Worm (Caenorhabditis elegans) whole organism, late embryonic: ENCODE measurements around the gene cyp-35A3.

Source experiments
- C08G9.2 ChIP-seq: sonication (generic microtip); optimal IDR thresholded peaks from 2 replicates; lab custom pipeline; 2016; ENCODE audit warnings: mild to moderate bottlenecking, missing genetic modification characterization, moderate library complexity, missing compliant biosample characterization
- F13H6.1 ChIP-seq: sonication (generic microtip); optimal IDR thresholded peaks from 2 replicates; lab custom pipeline; 2016; ENCODE audit warnings: missing genetic modification characterization, missing compliant biosample characterization
- Y22D7AL.16 ChIP-seq: sonication (generic microtip); optimal IDR thresholded peaks from 2 replicates; lab custom pipeline; 2016; ENCODE audit warnings: missing genetic modification characterization, missing compliant biosample characterization
- ahr-1 ChIP-seq: sonication (generic microtip); optimal IDR thresholded peaks from 2 replicates; lab custom pipeline; 2016; ENCODE audit warnings: missing genetic modification characterization, missing compliant biosample characterization
- ama-1 ChIP-seq: fragments of 150-350 bp; optimal IDR thresholded peaks from 2 replicates; lab custom pipeline; 2014
- ceh-14 ChIP-seq: sonication (generic microtip); optimal IDR thresholded peaks from 2 replicates; lab custom pipeline; 2016; ENCODE audit warnings: missing genotype, missing genetic modification characterization, missing compliant biosample characterization
- ceh-19 ChIP-seq: fragments of 200-800 bp; sonication (Bioruptor generic); optimal IDR thresholded peaks from 2 replicates; lab custom pipeline; 2018; ENCODE audit warnings: mild to moderate bottlenecking, missing genetic modification characterization, missing compliant biosample characterization
- ceh-22 ChIP-seq: sonication (generic microtip); optimal IDR thresholded peaks from 2 replicates; lab custom pipeline; 2017; ENCODE audit warnings: missing biosample characterization, missing genetic modification characterization
- ceh-31 ChIP-seq: sonication (generic microtip); optimal IDR thresholded peaks from 2 replicates; lab custom pipeline; 2016; ENCODE audit warnings: missing genetic modification characterization, missing compliant biosample characterization
- ceh-34 ChIP-seq: sonication (generic microtip); optimal IDR thresholded peaks from 2 replicates; lab custom pipeline; 2016; ENCODE audit warnings: mild to moderate bottlenecking, missing genetic modification characterization, missing compliant biosample characterization
- ceh-45 ChIP-seq: fragments of 200-800 bp; sonication (Bioruptor generic); IDR thresholded peaks from 2 replicates; pipeline ENCODE4 v1.3.6; 2022; ENCODE audit warnings: missing genetic modification reagents, missing genetic modification characterization, missing compliant biosample characterization
- ceh-48 ChIP-seq: sonication (generic microtip); optimal IDR thresholded peaks from 2 replicates; lab custom pipeline; 2016; ENCODE audit warnings: missing genetic modification characterization, inconsistent platforms, missing compliant biosample characterization
- ceh-6 ChIP-seq: fragments of 200-800 bp; sonication (Bioruptor generic); optimal IDR thresholded peaks from 2 replicates; lab custom pipeline; 2018; ENCODE audit warnings: mild to moderate bottlenecking, missing genetic modification characterization, missing compliant biosample characterization
- dve-1 ChIP-seq: sonication (generic microtip); optimal IDR thresholded peaks from 2 replicates; lab custom pipeline; 2017; ENCODE audit warnings: antibody characterized with exemption, mild to moderate bottlenecking, missing genetic modification characterization, missing compliant biosample characterization
- elt-2 ChIP-seq: sonication (generic microtip); optimal IDR thresholded peaks from 2 replicates; lab custom pipeline; 2016; ENCODE audit warnings: missing genetic modification reagents, missing genetic modification characterization, missing compliant biosample characterization
- elt-4 ChIP-seq: sonication (generic microtip); optimal IDR thresholded peaks from 2 replicates; lab custom pipeline; 2016; ENCODE audit warnings: missing genetic modification characterization, missing compliant biosample characterization
- ets-4 ChIP-seq: sonication (generic microtip); optimal IDR thresholded peaks from 2 replicates; lab custom pipeline; 2016; ENCODE audit warnings: missing genetic modification characterization, missing compliant biosample characterization
- eyg-1 ChIP-seq: sonication (generic microtip); optimal IDR thresholded peaks from 2 replicates; lab custom pipeline; 2016; ENCODE audit warnings: missing genotype, missing genetic modification characterization, missing compliant biosample characterization
- fkh-10 ChIP-seq: fragments of 150-350 bp; optimal IDR thresholded peaks from 2 replicates; lab custom pipeline; 2014; ENCODE audit warnings: missing biosample characterization, missing genetic modification reagents, missing genetic modification characterization
- fkh-6 ChIP-seq: sonication (generic microtip); optimal IDR thresholded peaks from 2 replicates; lab custom pipeline; 2016; ENCODE audit warnings: missing genetic modification characterization, missing compliant biosample characterization
- gmeb-2 ChIP-seq: sonication (generic microtip); optimal IDR thresholded peaks from 2 replicates; lab custom pipeline; 2016; ENCODE audit warnings: missing genetic modification characterization, inconsistent platforms, missing compliant biosample characterization
- hlh-30 ChIP-seq: sonication (generic microtip); optimal IDR thresholded peaks from 2 replicates; lab custom pipeline; 2017; ENCODE audit warnings: antibody characterized with exemption, missing genetic modification characterization, missing compliant biosample characterization; ENCODE audit not compliant: insufficient read depth
- hlh-6 ChIP-seq: sonication (generic microtip); optimal IDR thresholded peaks from 2 replicates; lab custom pipeline; 2016; ENCODE audit warnings: missing genotype, missing genetic modification characterization, missing compliant biosample characterization
- hlh-8 ChIP-seq: sonication (generic microtip); optimal IDR thresholded peaks from 2 replicates; lab custom pipeline; 2016; ENCODE audit warnings: missing genotype, missing genetic modification characterization, missing compliant biosample characterization
- lin-11 ChIP-seq: fragments of 200-800 bp; sonication (Bioruptor generic); optimal IDR thresholded peaks from 2 replicates; lab custom pipeline; 2018; ENCODE audit warnings: mild to moderate bottlenecking, missing genetic modification characterization, missing compliant biosample characterization
- nfya-1 ChIP-seq: sonication (generic microtip); optimal IDR thresholded peaks from 2 replicates; lab custom pipeline; 2017; ENCODE audit warnings: missing genetic modification characterization, mild to moderate bottlenecking, missing compliant biosample characterization, antibody characterized with exemption, moderate library complexity
- nhr-11 ChIP-seq: fragments of 150-350 bp; optimal IDR thresholded peaks from 2 replicates; lab custom pipeline; 2014; ENCODE audit warnings: missing biosample characterization, missing genetic modification characterization
- nhr-232 ChIP-seq: sonication (generic microtip); optimal IDR thresholded peaks from 2 replicates; lab custom pipeline; 2016; ENCODE audit warnings: missing genetic modification characterization, missing compliant biosample characterization
- npax-4 ChIP-seq: sonication (generic microtip); optimal IDR thresholded peaks from 2 replicates; lab custom pipeline; 2016; ENCODE audit warnings: missing genetic modification characterization, missing compliant biosample characterization
- pag-3 ChIP-seq: sonication (generic microtip); optimal IDR thresholded peaks from 2 replicates; lab custom pipeline; 2016; ENCODE audit warnings: missing compliant biosample characterization, missing genetic modification characterization, borderline replicate concordance
- pax-1 ChIP-seq: fragments of 150-350 bp; optimal IDR thresholded peaks from 2 replicates; lab custom pipeline; 2014; ENCODE audit warnings: missing biosample characterization, missing genetic modification characterization
- pha-2 ChIP-seq: sonication (generic microtip); optimal IDR thresholded peaks from 2 replicates; lab custom pipeline; 2017; ENCODE audit warnings: mild to moderate bottlenecking, missing genetic modification characterization, missing compliant biosample characterization
- pqm-1 ChIP-seq: sonication (generic microtip); optimal IDR thresholded peaks from 2 replicates; lab custom pipeline; 2016; ENCODE audit warnings: missing genetic modification characterization, missing compliant biosample characterization
- pros-1 ChIP-seq: fragments of 150-350 bp; optimal IDR thresholded peaks from 2 replicates; lab custom pipeline; 2014; ENCODE audit warnings: missing biosample characterization, missing genetic modification reagents, missing genetic modification characterization
- ref-2 ChIP-seq: sonication (generic microtip); optimal IDR thresholded peaks from 2 replicates; lab custom pipeline; 2016; ENCODE audit warnings: missing genetic modification characterization, missing compliant biosample characterization
- rnt-1 ChIP-seq: sonication (generic microtip); optimal IDR thresholded peaks from 2 replicates; lab custom pipeline; 2016; ENCODE audit warnings: missing genetic modification characterization, missing compliant biosample characterization
- sdc-2 ChIP-seq: sonication (generic microtip); optimal IDR thresholded peaks from 2 replicates; lab custom pipeline; 2016; ENCODE audit warnings: missing genotype, missing genetic modification characterization, missing compliant biosample characterization
- sox-2 ChIP-seq: fragments of 200-800 bp; sonication (Bioruptor generic); IDR thresholded peaks from 2 replicates; pipeline ENCODE4 v1.3.6; 2022; ENCODE audit warnings: missing genetic modification reagents, missing genetic modification characterization, missing compliant biosample characterization
- tbx-2 ChIP-seq: sonication (generic microtip); optimal IDR thresholded peaks from 2 replicates; lab custom pipeline; 2016; ENCODE audit warnings: missing genetic modification characterization, missing compliant biosample characterization
- tbx-7 ChIP-seq: sonication (generic microtip); optimal IDR thresholded peaks from 2 replicates; lab custom pipeline; 2016; ENCODE audit warnings: missing genotype, missing genetic modification characterization, missing compliant biosample characterization
- unc-3 ChIP-seq, 2 experiments: fragments of 200-800 bp in 1 of 2; sonication (Bioruptor generic) in 1 of 2; sonication (generic microtip) in 1 of 2; conservative IDR thresholded peaks in 1 of 2; optimal IDR thresholded peaks in 1 of 2; 2 replicates each; pipeline versions ENCODE4 v1.3.6 to Lab custom; 2016 to 2022; ENCODE audit warnings: missing compliant biosample characterization in 2 of 2, missing genetic modification characterization in 2 of 2, missing genetic modification reagents in 1 of 2
- unc-86 ChIP-seq: sonication (generic microtip); optimal IDR thresholded peaks from 2 replicates; lab custom pipeline; 2016; ENCODE audit warnings: missing genetic modification characterization, missing compliant biosample characterization
- zip-5 ChIP-seq: sonication (generic microtip); optimal IDR thresholded peaks from 2 replicates; lab custom pipeline; 2016; ENCODE audit warnings: missing genetic modification characterization, missing compliant biosample characterization

cyp-35A3 gene

DNA sequence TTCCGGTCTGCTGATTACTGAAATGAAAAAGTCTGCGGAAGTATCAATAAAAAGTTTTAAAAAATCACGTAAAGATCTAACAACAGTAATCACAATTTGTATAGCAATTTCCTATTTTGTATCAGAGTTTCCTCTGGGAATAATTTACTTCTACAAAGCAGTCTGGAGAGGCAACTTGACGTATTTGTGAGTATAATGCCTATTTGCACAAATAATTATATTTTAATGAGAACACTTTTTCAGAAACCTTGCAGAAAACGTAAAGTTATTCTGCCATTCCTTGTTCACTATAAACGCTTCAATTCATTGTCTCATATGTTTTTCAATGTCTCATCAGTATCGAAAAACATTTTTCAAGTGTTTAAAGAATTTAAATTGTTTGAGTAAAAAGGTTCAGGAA is 3.8 kb upstream of the cyp-35A3 start:
- TF ChIP-seq elt-2 (tag; lab: Kevin White, UChicago) (no peak), dve-1 (no peak), nhr-232 (no peak), pag-3 (tag; lab: Kevin White, UChicago) (no peak), F13H6.1 (tag; lab: Kevin White, UChicago) (no peak), hlh-30 (tag; lab: Kevin White, UChicago) (no peak), nhr-11 (tag; lab: Kevin White, UChicago) (no peak), ceh-34 (tag; lab: Kevin White, UChicago) (no peak), ref-2 (no peak), tbx-2 (tag; lab: Kevin White, UChicago) (no peak), ceh-14 (tag; lab: Kevin White, UChicago) (no peak), pha-2 (no peak), Y22D7AL.16 (no peak), nfya-1 (tag; lab: Kevin White, UChicago) (no peak), ets-4 (tag; lab: Kevin White, UChicago) (no peak), pros-1 (tag; lab: Kevin White, UChicago) (no peak), ceh-31 (tag; lab: Kevin White, UChicago) (no peak), unc-86 (no peak), sox-2 (GFP tag; lab: Robert Waterston, UW) (no peak)

DNA sequence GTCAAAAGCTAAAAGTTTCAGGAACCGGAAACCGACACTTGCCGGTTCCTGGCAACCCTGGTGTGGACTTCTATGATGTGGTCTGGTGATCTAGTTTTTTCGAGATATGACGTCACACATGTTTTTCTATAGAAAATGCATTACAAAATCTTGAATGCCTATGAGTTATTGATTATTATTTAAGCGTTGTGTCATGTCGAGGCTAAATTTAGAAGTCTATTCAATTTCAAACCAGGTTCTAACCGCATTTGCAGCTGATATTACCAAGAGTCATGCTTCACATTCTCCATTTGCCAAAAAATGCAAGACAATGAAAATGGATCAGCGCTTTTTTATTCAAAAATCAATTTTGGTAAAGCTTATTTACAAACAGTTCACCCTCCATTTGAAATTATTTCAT is 3.2 kb upstream of the cyp-35A3 start, which contains the start of gene K09D9.3:
Gene K09D9.3, plus strand, starts transcription at position 301 of the 400 bp plus-strand sequence.
- TF ChIP-seq unc-3 (GFP tag; conservative IDR thresholded peaks at IDR 0.05; lab: Robert Waterston, UW) (no peak), unc-3 (tag; optimal IDR thresholded peaks at IDR 0.05; lab: Kevin White, UChicago) (no peak), pqm-1 (no peak), npax-4 (tag; lab: Kevin White, UChicago) (no peak), fkh-6 (tag; lab: Kevin White, UChicago) (no peak), elt-4 (tag; lab: Kevin White, UChicago) (no peak), hlh-6 (tag; lab: Kevin White, UChicago) (no peak), zip-5 (tag; lab: Kevin White, UChicago) (no peak), ceh-19 (GFP tag; lab: Kevin White, UChicago) (no peak), hlh-8 (tag; lab: Kevin White, UChicago) (no peak), fkh-10 (no peak), ceh-31 (tag; lab: Kevin White, UChicago) (no peak), hlh-30 (tag; lab: Kevin White, UChicago) (no peak), ceh-14 (tag; lab: Kevin White, UChicago) (no peak), sdc-2 (tag; lab: Kevin White, UChicago) (no peak), ahr-1 (tag; lab: Kevin White, UChicago) (no peak), ceh-6 (no peak), nfya-1 (tag; lab: Kevin White, UChicago) (no peak)

DNA sequence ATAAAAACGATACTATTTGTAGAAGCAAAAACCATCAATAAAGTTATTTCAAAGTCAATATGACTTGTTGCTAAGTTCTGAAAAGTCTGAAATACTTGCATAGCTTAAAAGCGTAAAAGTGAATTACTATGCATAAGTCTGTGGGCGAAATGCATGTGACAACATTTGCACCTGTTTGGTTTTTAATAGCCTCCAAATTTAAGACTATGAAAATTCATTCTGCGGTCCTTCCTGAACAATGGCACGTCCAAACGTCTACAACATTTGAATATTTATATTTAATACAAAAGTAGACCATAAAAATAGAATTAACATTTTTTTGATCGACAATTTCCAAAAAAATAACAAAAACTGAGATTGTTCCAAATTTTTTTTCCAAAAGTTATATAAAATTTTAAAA is 633 bp upstream of the cyp-35A3 start, which contains the start of gene K09D9.14:
Gene K09D9.14, minus strand, starts transcription at position 101 of the 400 bp plus-strand sequence.
- no peak for TF ChIP-seq ceh-31 (tag; lab: Kevin White, UChicago)
- no peak for TF ChIP-seq hlh-8 (tag; lab: Kevin White, UChicago)
- no peak for TF ChIP-seq fkh-6 (tag; lab: Kevin White, UChicago)
- TF ChIP-seq unc-86: no peak
- TF ChIP-seq gmeb-2: no peak
- no peak for TF ChIP-seq pag-3 (tag; lab: Kevin White, UChicago)
- no peak for TF ChIP-seq C08G9.2 (tag; lab: Kevin White, UChicago)
- no peak for TF ChIP-seq rnt-1 (tag; lab: Kevin White, UChicago)
- no peak for TF ChIP-seq tbx-7 (tag; lab: Kevin White, UChicago)

DNA sequence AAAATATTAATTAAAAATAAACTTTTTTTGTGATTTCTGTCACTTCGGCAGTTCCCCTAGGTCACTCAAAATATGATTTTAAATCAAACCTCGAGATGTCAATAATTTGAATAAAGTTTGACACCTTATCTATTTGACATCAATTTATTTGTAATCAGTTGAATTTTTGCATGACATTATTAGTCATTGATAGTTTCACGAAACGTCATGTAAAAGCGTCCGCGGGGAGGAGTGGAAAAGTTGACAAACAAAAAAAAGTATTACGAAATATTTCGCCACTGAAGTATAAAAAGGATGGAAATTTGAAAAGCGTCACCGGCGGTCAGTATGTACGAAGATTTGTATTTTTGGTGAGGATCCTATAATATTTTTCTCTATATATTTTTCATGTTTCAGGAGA is 2.4 kb downstream of the cyp-35A3 start, which contains the start of gene K09D9.1:
Gene K09D9.1, plus strand, starts transcription at position 271 of the 400 bp plus-strand sequence.
- no peak for TF ChIP-seq pax-1 (tag; lab: Kevin White, UChicago)
- TF ChIP-seq nfya-1 (tag; lab: Kevin White, UChicago): no peak
- TF ChIP-seq eyg-1 (tag; lab: Kevin White, UChicago): no peak
- no peak for TF ChIP-seq pha-2
- no peak for TF ChIP-seq ceh-22 (tag; lab: Kevin White, UChicago)
- no peak for TF ChIP-seq hlh-30 (tag; lab: Kevin White, UChicago)
- no peak for TF ChIP-seq ceh-45
- TF ChIP-seq lin-11: no peak
- no peak for TF ChIP-seq fkh-10
- no peak for TF ChIP-seq npax-4 (tag; lab: Kevin White, UChicago)
- TF ChIP-seq pag-3 (tag; lab: Kevin White, UChicago): no peak
- no peak for TF ChIP-seq unc-86
- TF ChIP-seq ceh-48 (tag; lab: Kevin White, UChicago): no peak
- TF ChIP-seq ama-1 (lab: Kevin White, UChicago): no peak
